Worm (Caenorhabditis elegans) whole organism, L2 larva: ENCODE data around the gene sri-29.

Source experiments
- ZK546.5 ChIP-seq: sonication (generic microtip); optimal IDR thresholded peaks from 2 replicates; lab custom pipeline; 2017; ENCODE audit warnings: missing biosample characterization, missing genetic modification characterization
- aly-2 ChIP-seq: fragments of 150-350 bp; optimal IDR thresholded peaks from 2 replicates; lab custom pipeline; 2014; ENCODE audit warnings: missing biosample characterization, missing genetic modification characterization
- ceh-16 ChIP-seq: fragments of 150-350 bp; optimal IDR thresholded peaks from 2 replicates; lab custom pipeline; 2014; ENCODE audit warnings: missing biosample characterization, missing genetic modification characterization
- ceh-82 ChIP-seq: fragments of 150-350 bp; optimal IDR thresholded peaks from 2 replicates; lab custom pipeline; 2014; ENCODE audit warnings: missing biosample characterization, missing genetic modification characterization
- egl-27 ChIP-seq: sonication (generic microtip); optimal IDR thresholded peaks from 3 replicates; lab custom pipeline; 2017; ENCODE audit warnings: missing biosample characterization, missing genetic modification reagents, missing genetic modification characterization
- mab-5 ChIP-seq: fragments of 150-350 bp; optimal IDR thresholded peaks from 2 replicates; lab custom pipeline; 2014; ENCODE audit warnings: missing biosample characterization, missing genetic modification characterization
- mdl-1 ChIP-seq, 2 experiments: fragments of 150-350 bp in 1 of 2; sonication (generic microtip) in 1 of 2; optimal IDR thresholded peaks; 2 replicates each; lab custom pipeline; 2017; ENCODE audit warnings: missing biosample characterization in 2 of 2, missing genetic modification characterization in 2 of 2
- nhr-11 ChIP-seq: fragments of 150-350 bp; optimal IDR thresholded peaks from 2 replicates; lab custom pipeline; 2014; ENCODE audit warnings: missing biosample characterization, missing genetic modification characterization
- nhr-12 ChIP-seq: fragments of 150-350 bp; optimal IDR thresholded peaks from 2 replicates; lab custom pipeline; 2014; ENCODE audit warnings: missing biosample characterization, missing genetic modification characterization
- nhr-25 ChIP-seq: fragments of 150-350 bp; sonication (generic microtip); optimal IDR thresholded peaks from 3 replicates; lab custom pipeline; 2014; ENCODE audit warnings: missing biosample characterization, missing genetic modification characterization
- skn-1 ChIP-seq: sonication (generic microtip); optimal IDR thresholded peaks from 2 replicates; lab custom pipeline; 2017; ENCODE audit warnings: missing biosample characterization, missing genetic modification characterization
- snpc-4 ChIP-seq: fragments of 150-350 bp; optimal IDR thresholded peaks from 2 replicates; lab custom pipeline; 2014; ENCODE audit warnings: missing biosample characterization, missing genetic modification characterization
- unc-55 ChIP-seq: fragments of 150-350 bp; sonication (generic microtip); optimal IDR thresholded peaks from 3 replicates; lab custom pipeline; 2014; ENCODE audit warnings: missing biosample characterization, missing genetic modification reagents, missing genetic modification characterization
- unc-62 ChIP-seq: fragments of 150-350 bp; optimal IDR thresholded peaks from 2 replicates; lab custom pipeline; 2014; ENCODE audit warnings: missing biosample characterization, missing genetic modification reagents, missing genetic modification characterization

- no peak for TF ChIP-seq mab-5 (tag; lab: Kevin White, UChicago)
- no peak for TF ChIP-seq skn-1 (tag; lab: Kevin White, UChicago)
- no peak for TF ChIP-seq egl-27
- TF ChIP-seq nhr-11 (tag; lab: Kevin White, UChicago), result no peak
- TF ChIP-seq mdl-1 (tag; optimal IDR thresholded peaks at IDR 0.05; lab: Kevin White, UChicago), result no peak
- TF ChIP-seq nhr-12 (tag; lab: Kevin White, UChicago), result no peak
- TF ChIP-seq ceh-16 (tag; lab: Kevin White, UChicago), result no peak
- no peak for TF ChIP-seq unc-55 (GFP tag; lab: Kevin White, UChicago)
- TF ChIP-seq ceh-82 (tag; lab: Kevin White, UChicago), result no peak
- TF ChIP-seq nhr-25 (tag; lab: Kevin White, UChicago), result no peak
- TF ChIP-seq snpc-4 (tag; lab: Kevin White, UChicago), result no peak
- TF ChIP-seq ZK546.5, result no peak
- TF ChIP-seq unc-62 (GFP tag; lab: Kevin White, UChicago), result no peak
- no peak for TF ChIP-seq aly-2 (tag; lab: Kevin White, UChicago)
Observed at ce11 chrII:3063366-3063765, 19.2 kb downstream of the sri-29 start.
